Worm (Caenorhabditis elegans) whole organism, young adult: Measurements from ENCODE around the gene F44A6.3.
A peak's percentile ranks its signal among the peaks of the same experiment; 100 is the strongest.

Source experiments
- B0019.2 ChIP-seq: fragments of 200-800 bp; sonication (Bioruptor generic); conservative IDR thresholded peaks from 2 replicates; pipeline ENCODE4 v1.3.6; 2022; ENCODE audit warnings: missing genetic modification reagents, missing genetic modification characterization, missing compliant biosample characterization
- D2030.7 ChIP-seq: fragments of 200-800 bp; sonication (Bioruptor generic); IDR thresholded peaks from 2 replicates; pipeline ENCODE4 v1.3.6; 2022; ENCODE audit warnings: missing genetic modification reagents, missing genetic modification characterization, missing compliant biosample characterization
- F23B12.7 ChIP-seq: sonication (generic microtip); optimal IDR thresholded peaks from 2 replicates; lab custom pipeline; 2017; ENCODE audit warnings: missing genetic modification characterization, mild to moderate bottlenecking, missing compliant biosample characterization, antibody characterized with exemption, moderate library complexity; ENCODE audit not compliant: insufficient read depth
- F33H1.4 ChIP-seq: fragments of 200-800 bp; sonication (Bioruptor generic); IDR thresholded peaks from 2 replicates; pipeline ENCODE4 v1.3.6; 2022; ENCODE audit warnings: missing genetic modification reagents, missing genetic modification characterization, missing compliant biosample characterization
- F37B4.10 ChIP-seq: fragments of 200-800 bp; sonication (Bioruptor generic); IDR thresholded peaks from 2 replicates; pipeline ENCODE4 v1.3.6; 2022; ENCODE audit warnings: missing genetic modification characterization, missing compliant biosample characterization
- F39B2.1 ChIP-seq: fragments of 200-800 bp; sonication (Bioruptor generic); IDR thresholded peaks from 2 replicates; pipeline ENCODE4 v1.3.6; 2022; ENCODE audit warnings: missing genetic modification reagents, missing genetic modification characterization, missing compliant biosample characterization
- F52B5.7 ChIP-seq: sonication (generic microtip); optimal IDR thresholded peaks from 2 replicates; lab custom pipeline; 2016; ENCODE audit warnings: mild to moderate bottlenecking, missing genetic modification characterization, missing compliant biosample characterization
- F57A8.1 ChIP-seq: fragments of 200-800 bp; sonication (Bioruptor generic); optimal IDR thresholded peaks from 2 replicates; lab custom pipeline; 2018; ENCODE audit warnings: mild to moderate bottlenecking, missing genetic modification characterization, moderate library complexity, missing compliant biosample characterization
- K12H6.12 ChIP-seq: fragments of 200-800 bp; sonication (Bioruptor generic); optimal IDR thresholded peaks from 2 replicates; lab custom pipeline; 2018; ENCODE audit warnings: mild to moderate bottlenecking, missing genetic modification characterization, missing compliant biosample characterization
- T26A5.8 ChIP-seq: sonication (generic microtip); optimal IDR thresholded peaks from 2 replicates; lab custom pipeline; 2016; ENCODE audit warnings: missing genetic modification characterization, missing compliant biosample characterization
- Y53G8AR.9 ChIP-seq: fragments of 200-800 bp; sonication (Bioruptor generic); conservative IDR thresholded peaks from 2 replicates; pipeline ENCODE4 v1.3.6; 2022; ENCODE audit warnings: missing genetic modification reagents, missing genetic modification characterization, missing compliant biosample characterization
- Y79H2A.3 ChIP-seq: fragments of 200-800 bp; sonication (Bioruptor generic); conservative IDR thresholded peaks from 2 replicates; pipeline ENCODE4 v1.3.6; 2022; ENCODE audit warnings: missing genetic modification reagents, missing genetic modification characterization, missing compliant biosample characterization
- aptf-2 ChIP-seq: fragments of 200-800 bp; sonication (Bioruptor generic); conservative IDR thresholded peaks from 2 replicates; pipeline ENCODE4 v1.3.6; 2022; ENCODE audit warnings: missing genetic modification reagents, missing genetic modification characterization, missing compliant biosample characterization
- atf-7 ChIP-seq: sonication (generic microtip); optimal IDR thresholded peaks from 2 replicates; lab custom pipeline; 2017; ENCODE audit warnings: mild to moderate bottlenecking, missing genetic modification characterization, missing compliant biosample characterization
- attf-3 ChIP-seq: fragments of 200-800 bp; sonication (Bioruptor generic); conservative IDR thresholded peaks from 2 replicates; pipeline ENCODE4 v1.3.6; 2022; ENCODE audit warnings: missing genetic modification reagents, missing genetic modification characterization, missing compliant biosample characterization
- bed-2 ChIP-seq: fragments of 200-800 bp; sonication (Bioruptor generic); IDR thresholded peaks from 2 replicates; pipeline ENCODE4 v1.3.6; 2022; ENCODE audit warnings: missing genetic modification reagents, missing genetic modification characterization, missing compliant biosample characterization
- ccch-3 ChIP-seq: fragments of 200-800 bp; sonication (Bioruptor generic); optimal IDR thresholded peaks from 2 replicates; lab custom pipeline; 2018; ENCODE audit warnings: mild to moderate bottlenecking, missing genetic modification characterization, missing compliant biosample characterization
- chd-7 ChIP-seq: sonication (generic microtip); optimal IDR thresholded peaks from 2 replicates; lab custom pipeline; 2016; ENCODE audit warnings: mild to moderate bottlenecking, missing genetic modification characterization, moderate library complexity, missing compliant biosample characterization
- die-1 ChIP-seq: sonication (generic microtip); optimal IDR thresholded peaks from 2 replicates; lab custom pipeline; 2016; ENCODE audit warnings: missing genotype, mild to moderate bottlenecking, missing genetic modification characterization, missing compliant biosample characterization
- dpl-1 ChIP-seq: fragments of 150-350 bp; optimal IDR thresholded peaks from 2 replicates; lab custom pipeline; 2014; ENCODE audit warnings: missing biosample characterization, missing genetic modification reagents, missing genetic modification characterization
- fkh-3 ChIP-seq: sonication (generic microtip); optimal IDR thresholded peaks from 2 replicates; lab custom pipeline; 2016; ENCODE audit warnings: mild to moderate bottlenecking, missing genetic modification characterization, missing compliant biosample characterization
- gei-17 ChIP-seq: fragments of 200-800 bp; sonication (Bioruptor generic); optimal IDR thresholded peaks from 2 replicates; lab custom pipeline; 2018; ENCODE audit warnings: mild to moderate bottlenecking, missing genetic modification characterization, missing compliant biosample characterization
- hmg-1.2 ChIP-seq: fragments of 200-800 bp; sonication (Bioruptor generic); IDR thresholded peaks from 2 replicates; pipeline ENCODE4 v1.3.6; 2022; ENCODE audit warnings: missing genetic modification reagents, missing genetic modification characterization, missing compliant biosample characterization
- hmg-20 ChIP-seq: fragments of 200-800 bp; sonication (Bioruptor generic); IDR thresholded peaks from 2 replicates; pipeline ENCODE4 v1.3.6; 2022; ENCODE audit warnings: missing genetic modification reagents, missing genetic modification characterization, missing compliant biosample characterization
- hrde-1 ChIP-seq: sonication (generic microtip); optimal IDR thresholded peaks from 2 replicates; lab custom pipeline; 2016; ENCODE audit warnings: missing genetic modification characterization, mild to moderate bottlenecking, missing compliant biosample characterization, moderate library complexity, missing genotype, missing genetic modification reagents, borderline replicate concordance
- let-526 ChIP-seq: fragments of 200-800 bp; sonication (Bioruptor generic); IDR thresholded peaks from 2 replicates; pipeline ENCODE4 v1.3.6; 2022; ENCODE audit warnings: missing genetic modification reagents, missing genetic modification characterization, missing compliant biosample characterization
- lin-54 ChIP-seq: fragments of 200-800 bp; sonication (Bioruptor generic); optimal IDR thresholded peaks from 2 replicates; lab custom pipeline; 2018; ENCODE audit warnings: mild to moderate bottlenecking, missing genetic modification characterization, missing compliant biosample characterization
- madf-10 ChIP-seq: sonication (generic microtip); optimal IDR thresholded peaks from 2 replicates; lab custom pipeline; 2016; ENCODE audit warnings: mild to moderate bottlenecking, missing genetic modification characterization, missing compliant biosample characterization
- madf-6 ChIP-seq: fragments of 200-800 bp; sonication (Bioruptor generic); IDR thresholded peaks from 2 replicates; pipeline ENCODE4 v1.3.6; 2022; ENCODE audit warnings: missing genetic modification reagents, missing genetic modification characterization, missing compliant biosample characterization
- nhr-80 ChIP-seq: sonication (generic microtip); optimal IDR thresholded peaks from 2 replicates; lab custom pipeline; 2016; ENCODE audit warnings: missing genetic modification characterization, missing compliant biosample characterization
- pbrm-1 ChIP-seq: fragments of 200-800 bp; sonication (Bioruptor generic); IDR thresholded peaks from 2 replicates; pipeline ENCODE4 v1.3.6; 2022; ENCODE audit warnings: missing genetic modification reagents, missing genetic modification characterization, missing compliant biosample characterization
- tlf-1 ChIP-seq: fragments of 200-800 bp; sonication (Bioruptor generic); optimal IDR thresholded peaks from 2 replicates; lab custom pipeline; 2018; ENCODE audit warnings: mild to moderate bottlenecking, missing genetic modification characterization, missing compliant biosample characterization
- ztf-25 ChIP-seq: fragments of 200-800 bp; sonication (Bioruptor generic); IDR thresholded peaks from 2 replicates; pipeline ENCODE4 v1.3.6; 2022; ENCODE audit warnings: missing genetic modification reagents, missing genetic modification characterization, missing compliant biosample characterization
- ztf-26 ChIP-seq: sonication (generic microtip); optimal IDR thresholded peaks from 2 replicates; lab custom pipeline; 2017; ENCODE audit warnings: missing genetic modification characterization, missing compliant biosample characterization
- ztf-28 ChIP-seq: fragments of 200-800 bp; sonication (Bioruptor generic); IDR thresholded peaks from 2 replicates; pipeline ENCODE4 v1.3.6; 2022; ENCODE audit warnings: missing genetic modification reagents, missing genetic modification characterization, missing compliant biosample characterization

The F44A6.3 gene

ce11 chrX:10176295-10176694 is 36.3 kb upstream of the F44A6.3 start, which contains the start of gene ncs-4:
Gene ncs-4 (plus strand): TSS chrX:10176521.
- no peak for TF ChIP-seq ztf-28
- TF ChIP-seq ccch-3 (GFP tag; lab: Kevin White, UChicago), result no peak
- no peak for TF ChIP-seq let-526 (GFP tag; lab: Robert Waterston, UW)
- TF ChIP-seq F39B2.1 (GFP tag; lab: Robert Waterston, UW), result no peak
- TF ChIP-seq ztf-25 (GFP tag; lab: Robert Waterston, UW), result no peak
- no peak for TF ChIP-seq aptf-2 (GFP tag; lab: Robert Waterston, UW)
- no peak for TF ChIP-seq madf-10 (tag; lab: Kevin White, UChicago)
- TF ChIP-seq hmg-1.2, result no peak

- TF ChIP-seq D2030.7 (GFP tag; lab: Robert Waterston, UW) (no peak), Y53G8AR.9 (GFP tag; lab: Robert Waterston, UW) (0 out of 2 replicates have a peak, but pooled peaks have one; percentile 27)
These were observed 30.0 kb upstream of the F44A6.3 start for ce11 chrX:10182613-10183012.

- TF ChIP-seq F23B12.7 (tag; lab: Kevin White, UChicago) (no peak), dpl-1 (GFP tag; lab: Kevin White, UChicago) (no peak), attf-3 (GFP tag; lab: Robert Waterston, UW) (no peak), Y79H2A.3 (GFP tag; lab: Robert Waterston, UW) (no peak), lin-54 (GFP tag; lab: Kevin White, UChicago) (no peak), gei-17 (GFP tag; lab: Kevin White, UChicago) (no peak), fkh-3 (no peak), nhr-80 (no peak), chd-7 (tag; lab: Kevin White, UChicago) (no peak), madf-6 (GFP tag; lab: Robert Waterston, UW) (no peak), ztf-26 (tag; lab: Kevin White, UChicago) (no peak), B0019.2 (GFP tag; lab: Robert Waterston, UW) (no peak), F33H1.4 (GFP tag; lab: Robert Waterston, UW) (no peak), F52B5.7 (tag; lab: Kevin White, UChicago) (no peak), hrde-1 (tag; lab: Kevin White, UChicago) (no peak), atf-7 (tag; lab: Kevin White, UChicago) (no peak), bed-2 (no peak), F37B4.10 (GFP tag; lab: Robert Waterston, UW) (no peak), F57A8.1 (GFP tag; lab: Kevin White, UChicago) (no peak), K12H6.12 (tag; lab: Kevin White, UChicago) (no peak)
These were observed 28.9 kb upstream of the F44A6.3 start, which contains the start of gene arrd-28 for ce11 chrX:10183695-10184094. Gene arrd-28 (plus strand): TSS chrX:10183995.

ce11 chrX:10184708-10185107 is 27.9 kb upstream of the F44A6.3 start:
- no peak for TF ChIP-seq die-1 (tag; lab: Kevin White, UChicago)
- TF ChIP-seq hmg-20 (GFP tag; lab: Robert Waterston, UW), result no peak
- TF ChIP-seq ztf-28, result no peak
- no peak for TF ChIP-seq T26A5.8
- no peak for TF ChIP-seq pbrm-1 (GFP tag; lab: Robert Waterston, UW)
- TF ChIP-seq tlf-1 (GFP tag; lab: Kevin White, UChicago), result no peak
- TF ChIP-seq F33H1.4 (GFP tag; lab: Robert Waterston, UW), result no peak
